Worm (Caenorhabditis elegans): ENCODE measurements around the gene T05H10.4.

T05H10.4 gene

ce11 chrII:8016167-8016566, 36.8 kb upstream of the T05H10.4 start (continued):
- TF ChIP-seq nhr-12 (tag; optimal IDR thresholded peaks at IDR 0.05), result no peak
- TF ChIP-seq skn-1 (tag; optimal IDR thresholded peaks at IDR 0.05), result peak; percentile 52
- no peak for TF ChIP-seq ama-1 (optimal IDR thresholded peaks at IDR 0.05)
- no peak for TF ChIP-seq sup-37 (GFP tag; optimal IDR thresholded peaks at IDR 0.05)
- TF ChIP-seq dsc-1 (tag; optimal IDR thresholded peaks at IDR 0.05), result no peak
- TF ChIP-seq nhr-76 (tag; optimal IDR thresholded peaks at IDR 0.05), result no peak
- peak; percentile 63 for TF ChIP-seq snu-23 (GFP tag; optimal IDR thresholded peaks at IDR 0.05)
- no peak for TF ChIP-seq sptf-1 (tag; optimal IDR thresholded peaks at IDR 0.05)
- no peak for TF ChIP-seq egl-13 (tag; optimal IDR thresholded peaks at IDR 0.05)
- TF ChIP-seq ceh-88 (GFP tag; IDR thresholded peaks at IDR 0.05), result no peak
- TF ChIP-seq nhr-71 (tag; optimal IDR thresholded peaks at IDR 0.05), result peak; percentile 79
- no peak for TF ChIP-seq unc-30 (tag; optimal IDR thresholded peaks at IDR 0.05)
- TF ChIP-seq mep-1 (tag; optimal IDR thresholded peaks at IDR 0.05), result peak; percentile 23
- TF ChIP-seq mab-9 (GFP tag; IDR thresholded peaks at IDR 0.05), result no peak
- no peak for TF ChIP-seq ets-5 (GFP tag; IDR thresholded peaks at IDR 0.05)
- TF ChIP-seq ceh-90 (tag; optimal IDR thresholded peaks at IDR 0.05), result no peak
- TF ChIP-seq unc-98 (GFP tag; IDR thresholded peaks at IDR 0.05), result no peak
- no peak for TF ChIP-seq pax-3 (tag; optimal IDR thresholded peaks at IDR 0.05)
- no peak for TF ChIP-seq nhr-237 (tag; optimal IDR thresholded peaks at IDR 0.05)
- TF ChIP-seq ceh-63 (GFP tag; optimal IDR thresholded peaks at IDR 0.05), result no peak
- TF ChIP-seq snpc-4 (tag; optimal IDR thresholded peaks at IDR 0.05), result no peak
- TF ChIP-seq efl-1 (optimal IDR thresholded peaks at IDR 0.05), result peak; percentile 18 to 31
- peak in 1 of 2 experiments; percentile 42 for TF ChIP-seq efl-1 (GFP tag; optimal IDR thresholded peaks at IDR 0.05 in 1 of 2)
- peak in 1 of 2 experiments; percentile 83 for TF ChIP-seq mdl-1 (tag; optimal IDR thresholded peaks at IDR 0.05)
- TF ChIP-seq vab-15 (tag; optimal IDR thresholded peaks at IDR 0.05), result no peak
- TF ChIP-seq pag-3 (tag; optimal IDR thresholded peaks at IDR 0.05; ENCODE audit: borderline replicate concordance, insufficient read depth), result no peak
- TF ChIP-seq pqm-1 (tag; optimal IDR thresholded peaks at IDR 0.05), result no peak
- no peak for TF ChIP-seq aha-1 (tag; optimal IDR thresholded peaks at IDR 0.05)
- TF ChIP-seq fkh-10 (GFP tag; optimal IDR thresholded peaks at IDR 0.05), result no peak
- TF ChIP-seq swsn-7 (tag; optimal IDR thresholded peaks at IDR 0.05), result peak; percentile 61
- TF ChIP-seq nhr-77 (tag; optimal IDR thresholded peaks at IDR 0.05), result no peak
- TF ChIP-seq fkh-4 (tag; optimal IDR thresholded peaks at IDR 0.05; ENCODE audit: borderline replicate concordance), result no peak
- TF ChIP-seq ceh-8 (GFP tag; optimal IDR thresholded peaks at IDR 0.05), result no peak
- TF ChIP-seq lin-39 (tag; optimal IDR thresholded peaks at IDR 0.05), result no peak
- peak in 1 of 2 experiments; percentile 54 for TF ChIP-seq lin-35 (GFP tag; optimal IDR thresholded peaks at IDR 0.05)
- TF ChIP-seq fkh-8 (tag; optimal IDR thresholded peaks at IDR 0.05), result no peak
- TF ChIP-seq ceh-82 (tag; optimal IDR thresholded peaks at IDR 0.05), result no peak
- TF ChIP-seq hlh-17 (GFP tag; optimal IDR thresholded peaks at IDR 0.05; ENCODE audit: borderline replicate concordance), result no peak
- TF ChIP-seq rnt-1 (tag; optimal IDR thresholded peaks at IDR 0.05), result peak; percentile 62
- no peak for TF ChIP-seq F16B12.6 (tag; optimal IDR thresholded peaks at IDR 0.05)
- no peak for TF ChIP-seq C04F5.9 (tag; optimal IDR thresholded peaks at IDR 0.05)
- peak; percentile 77 for TF ChIP-seq nhr-19 (GFP tag; conservative IDR thresholded peaks at IDR 0.05)
- no peak for TF ChIP-seq egl-27 (tag; optimal IDR thresholded peaks at IDR 0.05)
- no peak for TF ChIP-seq hpl-2 (GFP tag; optimal IDR thresholded peaks at IDR 0.05)
- TF ChIP-seq Y116A8C.19 (tag; optimal IDR thresholded peaks at IDR 0.05; ENCODE audit: borderline replicate concordance), result no peak
- TF ChIP-seq nhr-28 (tag; optimal IDR thresholded peaks at IDR 0.05), result no peak
- TF ChIP-seq isw-1 (GFP tag; IDR thresholded peaks at IDR 0.05), result no peak
- no peak for TF ChIP-seq mef-2 (tag; optimal IDR thresholded peaks at IDR 0.05)
- TF ChIP-seq zip-4 (GFP tag; optimal IDR thresholded peaks at IDR 0.05), result no peak
- peak; percentile 77 for TF ChIP-seq blmp-1 (tag; optimal IDR thresholded peaks at IDR 0.05)
- TF ChIP-seq ces-1 (GFP tag; optimal IDR thresholded peaks at IDR 0.05), result no peak
- peak in 3 of 6 experiments; percentile 51 to 69 (median 67) for TF ChIP-seq elt-3 (tag; optimal IDR thresholded peaks at IDR 0.05)
- no peak for TF ChIP-seq lin-13 (GFP tag; optimal IDR thresholded peaks at IDR 0.05)
- TF ChIP-seq tlp-1 (tag; optimal IDR thresholded peaks at IDR 0.05), result no peak

All from whole organism, L1 larva.